Fruit fly (Drosophila melanogaster) whole organism, embryonic: ENCODE results near the gene CG12024.
A peak's percentile ranks its signal among the peaks of the same experiment; 100 is the strongest.

Source experiments
- Aef1 ChIP-seq: fragments of 200-800 bp; sonication (Bioruptor generic); IDR thresholded peaks from 3 replicates; pipeline ENCODE4 v1.3.6; 2022; ENCODE audit warnings: missing biosample characterization, missing genetic modification characterization
- Asciz ChIP-seq: fragments of 200-800 bp; sonication (Bioruptor generic); optimal IDR thresholded peaks from 2 replicates; lab custom pipeline; 2017; ENCODE audit warnings: missing biosample characterization, mild to moderate bottlenecking, missing genetic modification characterization, missing genetic modification reagents
- Bdp1 ChIP-seq: fragments of 200-800 bp; sonication (Bioruptor generic); optimal IDR thresholded peaks from 3 replicates; lab custom pipeline; 2016; ENCODE audit warnings: missing biosample characterization, missing genetic modification characterization
- CG10462 ChIP-seq: fragments of 200-800 bp; sonication (Bioruptor generic); optimal IDR thresholded peaks from 2 replicates; lab custom pipeline; 2016; ENCODE audit warnings: missing biosample characterization, missing genetic modification characterization
- CG11398 ChIP-seq: fragments of 200-800 bp; sonication (Bioruptor generic); optimal IDR thresholded peaks from 2 replicates; lab custom pipeline; 2016; ENCODE audit warnings: missing biosample characterization, missing genetic modification characterization
- CG11695 ChIP-seq: fragments of 200-800 bp; sonication (Bioruptor generic); IDR thresholded peaks from 3 replicates; pipeline ENCODE4 v1.3.6; 2022; ENCODE audit warnings: missing biosample characterization, missing genetic modification characterization
- CG11696 ChIP-seq: fragments of 200-800 bp; sonication (Bioruptor generic); IDR thresholded peaks from 2 replicates; pipeline ENCODE4 v1.3.6; 2022; ENCODE audit warnings: missing biosample characterization, missing genetic modification characterization
- CG12219 ChIP-seq: fragments of 200-800 bp; sonication (Bioruptor generic); optimal IDR thresholded peaks from 3 replicates; lab custom pipeline; 2018; ENCODE audit warnings: missing biosample characterization, mild to moderate bottlenecking, missing genetic modification characterization
- CG1233 ChIP-seq: fragments of 200-800 bp; sonication (Bioruptor generic); optimal IDR thresholded peaks from 4 replicates; lab custom pipeline; 2018; ENCODE audit warnings: missing biosample characterization, mild to moderate bottlenecking, missing genetic modification characterization
- CG12769 ChIP-seq: fragments of 200-800 bp; sonication (Bioruptor generic); optimal IDR thresholded peaks from 2 replicates; lab custom pipeline; 2019; ENCODE audit warnings: missing biosample characterization, mild to moderate bottlenecking, missing genetic modification characterization, moderate library complexity
- CG13424 ChIP-seq: fragments of 200-800 bp; sonication (Bioruptor generic); optimal IDR thresholded peaks from 2 replicates; lab custom pipeline; 2019; ENCODE audit warnings: missing biosample characterization, mild to moderate bottlenecking, missing genetic modification characterization, moderate library complexity
- CG13775 ChIP-seq: fragments of 200-800 bp; sonication (Bioruptor generic); optimal IDR thresholded peaks from 3 replicates; lab custom pipeline; 2017; ENCODE audit warnings: missing biosample characterization, mild to moderate bottlenecking, missing genetic modification characterization
- CG15269 ChIP-seq: fragments of 200-800 bp; sonication (Bioruptor generic); optimal IDR thresholded peaks from 2 replicates; lab custom pipeline; 2018; ENCODE audit warnings: missing biosample characterization, mild to moderate bottlenecking, missing genetic modification characterization, moderate library complexity
- CG15696 ChIP-seq: fragments of 200-800 bp; sonication (Bioruptor generic); optimal IDR thresholded peaks from 2 replicates; lab custom pipeline; 2019; ENCODE audit warnings: missing biosample characterization, mild to moderate bottlenecking, missing genetic modification characterization, moderate library complexity
- CG17361 ChIP-seq: fragments of 200-800 bp; sonication (Bioruptor generic); IDR thresholded peaks from 3 replicates; pipeline ENCODE4 v1.3.6; 2022; ENCODE audit warnings: missing biosample characterization, missing genetic modification characterization
- CG2199 ChIP-seq: fragments of 200-800 bp; sonication (Bioruptor generic); IDR thresholded peaks from 3 replicates; pipeline ENCODE4 v1.3.6; 2022; ENCODE audit warnings: missing biosample characterization, missing genetic modification characterization
- CG32767 ChIP-seq: fragments of 200-800 bp; sonication (Bioruptor generic); IDR thresholded peaks from 2 replicates; pipeline ENCODE4 v1.3.6; 2022; ENCODE audit warnings: missing biosample characterization, missing genetic modification characterization
- CG3995 ChIP-seq: fragments of 200-800 bp; sonication (Bioruptor generic); optimal IDR thresholded peaks from 3 replicates; lab custom pipeline; 2016; ENCODE audit warnings: missing biosample characterization, missing genetic modification characterization
- CG6683 ChIP-seq: fragments of 200-800 bp; sonication (Bioruptor generic); optimal IDR thresholded peaks from 2 replicates; lab custom pipeline; 2017; ENCODE audit warnings: missing biosample characterization, mild to moderate bottlenecking, missing genetic modification characterization, missing genetic modification reagents
- CG8388 ChIP-seq: fragments of 200-800 bp; sonication (Bioruptor generic); optimal IDR thresholded peaks from 2 replicates; lab custom pipeline; 2019; ENCODE audit warnings: missing biosample characterization, mild to moderate bottlenecking, missing genetic modification characterization, moderate library complexity
- CG9817 ChIP-seq: fragments of 200-800 bp; sonication (Bioruptor generic); optimal IDR thresholded peaks from 2 replicates; lab custom pipeline; 2018; ENCODE audit warnings: missing biosample characterization, mild to moderate bottlenecking, missing genetic modification characterization, moderate library complexity
- Doc2 ChIP-seq: fragments of 200-800 bp; sonication (Bioruptor generic); IDR thresholded peaks from 2 replicates; pipeline ENCODE4 v1.3.6; 2022; ENCODE audit warnings: missing biosample characterization, missing genetic modification characterization
- H15 ChIP-seq: fragments of 200-800 bp; sonication (Bioruptor generic); IDR thresholded peaks from 3 replicates; pipeline ENCODE4 v1.3.6; 2022; ENCODE audit warnings: missing biosample characterization, missing genetic modification characterization
- Lpt ChIP-seq: fragments of >200 bp; optimal IDR thresholded peaks from 2 replicates; lab custom pipeline; 2018; ENCODE audit warnings: missing biosample characterization, missing genetic modification characterization
- Nf-YB ChIP-seq: fragments of 200-800 bp; sonication (Bioruptor generic); optimal IDR thresholded peaks from 3 replicates; lab custom pipeline; 2019; ENCODE audit warnings: missing biosample characterization, mild to moderate bottlenecking, missing genetic modification characterization, moderate library complexity
- Sin3A ChIP-seq: fragments of >200 bp; optimal IDR thresholded peaks from 2 replicates; lab custom pipeline; 2018
- Sox102F ChIP-seq: fragments of 200-800 bp; sonication (Bioruptor generic); optimal IDR thresholded peaks from 2 replicates; lab custom pipeline; 2018; ENCODE audit warnings: missing biosample characterization, mild to moderate bottlenecking, missing genetic modification characterization, moderate library complexity
- Ssrp ChIP-seq: fragments of 200-800 bp; sonication (Bioruptor generic); optimal IDR thresholded peaks from 2 replicates; lab custom pipeline; 2018; ENCODE audit warnings: missing biosample characterization, mild to moderate bottlenecking, missing genetic modification characterization, moderate library complexity
- ara ChIP-seq: fragments of 200-800 bp; sonication (Bioruptor generic); IDR thresholded peaks from 2 replicates; pipeline ENCODE4 v1.3.6; 2022; ENCODE audit warnings: missing biosample characterization, missing genetic modification characterization
- bab2 ChIP-seq: fragments of 200-800 bp; sonication (Bioruptor generic); optimal IDR thresholded peaks from 2 replicates; lab custom pipeline; 2016; ENCODE audit warnings: missing biosample characterization, missing genetic modification characterization
- btn ChIP-seq: fragments of 200-800 bp; sonication (Bioruptor generic); optimal IDR thresholded peaks from 2 replicates; lab custom pipeline; 2016; ENCODE audit warnings: missing biosample characterization, missing genetic modification characterization
- chn ChIP-seq: fragments of 200-800 bp; sonication (Bioruptor generic); optimal IDR thresholded peaks from 2 replicates; lab custom pipeline; 2016; ENCODE audit warnings: missing biosample characterization, missing genetic modification characterization
- crc ChIP-seq: fragments of 200-800 bp; sonication (Bioruptor generic); optimal IDR thresholded peaks from 2 replicates; lab custom pipeline; 2016; ENCODE audit warnings: missing biosample characterization, missing genetic modification characterization
- crp ChIP-seq, 2 experiments: fragments of 200-800 bp; sonication (Bioruptor generic); optimal IDR thresholded peaks; 2 replicates in 1 of 2; 3 replicates in 1 of 2; lab custom pipeline; 2017; ENCODE audit warnings: missing biosample characterization in 2 of 2, missing genetic modification characterization in 2 of 2, mild to moderate bottlenecking in 1 of 2, moderate library complexity in 1 of 2
- gcm ChIP-seq: fragments of 200-800 bp; sonication (Bioruptor generic); optimal IDR thresholded peaks from 2 replicates; lab custom pipeline; 2019; ENCODE audit warnings: missing biosample characterization, mild to moderate bottlenecking, missing genetic modification characterization, moderate library complexity
- h ChIP-seq: fragments of >200 bp; optimal IDR thresholded peaks from 2 replicates; lab custom pipeline; 2017
- kni ChIP-seq: fragments of 200-800 bp; sonication (Bioruptor generic); optimal IDR thresholded peaks from 3 replicates; lab custom pipeline; 2017; ENCODE audit warnings: mild to moderate bottlenecking, missing biosample characterization, missing genetic modification reagents, missing genetic modification characterization
- mirr ChIP-seq: fragments of 200-800 bp; sonication (Bioruptor generic); optimal IDR thresholded peaks from 3 replicates; lab custom pipeline; 2018; ENCODE audit warnings: missing biosample characterization, mild to moderate bottlenecking, missing genetic modification characterization
- nmo ChIP-seq: fragments of 200-800 bp; sonication (Bioruptor generic); optimal IDR thresholded peaks from 2 replicates; lab custom pipeline; 2018; ENCODE audit warnings: missing biosample characterization, mild to moderate bottlenecking, missing genetic modification characterization, moderate library complexity
- pho ChIP-seq: fragments of 200-800 bp; sonication (Bioruptor generic); optimal IDR thresholded peaks from 2 replicates; lab custom pipeline; 2016; ENCODE audit warnings: missing biosample characterization, missing genetic modification characterization
- rib ChIP-seq: fragments of 200-800 bp; sonication (Bioruptor generic); IDR thresholded peaks from 2 replicates; pipeline ENCODE4 v1.3.6; 2022; ENCODE audit warnings: missing biosample characterization, missing genetic modification characterization
- sna ChIP-seq: fragments of 200-800 bp; sonication (Bioruptor generic); IDR thresholded peaks from 2 replicates; pipeline ENCODE4 v1.3.6; 2022; ENCODE audit warnings: missing biosample characterization, missing genetic modification characterization; ENCODE audit not compliant: partially characterized antibody
- wek ChIP-seq: fragments of 200-800 bp; sonication (Bioruptor generic); optimal IDR thresholded peaks from 3 replicates; lab custom pipeline; 2018; ENCODE audit warnings: missing biosample characterization, mild to moderate bottlenecking, missing genetic modification characterization, moderate library complexity
- wor ChIP-seq: fragments of 200-800 bp; sonication (Bioruptor generic); IDR thresholded peaks from 2 replicates; pipeline ENCODE4 v1.3.6; 2022; ENCODE audit warnings: missing biosample characterization, missing genetic modification characterization

CG12024 gene

dm6 chr3L:1818834-1819233 lies 38.1 kb upstream of the CG12024 start (continued):
- no peak for TF ChIP-seq CG8388 (GFP tag; lab: Kevin White, UChicago)
- no peak for TF ChIP-seq nmo
- no peak for TF ChIP-seq Sin3A (lab: Kevin White, UChicago)
- TF ChIP-seq CG1233 (GFP tag; lab: Kevin White, UChicago), result no peak
- peak; percentile 48 for TF ChIP-seq kni (GFP tag; lab: Kevin White, UChicago)
- TF ChIP-seq CG17361, result no peak
- no peak for TF ChIP-seq gcm (GFP tag; lab: Kevin White, UChicago)
- no peak for TF ChIP-seq H15 (GFP tag; lab: Robert Waterston, UW)
- 0 out of 3 replicates have a peak, but pooled peaks have one; percentile 23 for TF ChIP-seq CG2199 (GFP tag; lab: Robert Waterston, UW)
- no peak for TF ChIP-seq CG3995 (GFP tag; lab: Kevin White, UChicago)
- no peak for TF ChIP-seq CG11695
- TF ChIP-seq h, result no peak
- no peak for TF ChIP-seq wek (GFP tag; lab: Kevin White, UChicago)
- TF ChIP-seq Doc2 (GFP tag; lab: Robert Waterston, UW), result no peak
- TF ChIP-seq CG13775 (GFP tag; lab: Kevin White, UChicago), result no peak
- no peak for TF ChIP-seq chn
- no peak for TF ChIP-seq Ssrp (tag; lab: Kevin White, UChicago)
- TF ChIP-seq Asciz (GFP tag; lab: Kevin White, UChicago), result no peak
- TF ChIP-seq Nf-YB (GFP tag; lab: Kevin White, UChicago), result no peak
- no peak for TF ChIP-seq CG11398 (GFP tag; lab: Kevin White, UChicago)
- TF ChIP-seq CG12219 (GFP tag; lab: Kevin White, UChicago), result no peak
- no peak for TF ChIP-seq CG15696 (tag; lab: Kevin White, UChicago)
- no peak for TF ChIP-seq Lpt (GFP tag; lab: Kevin White, UChicago)
- no peak for TF ChIP-seq Aef1 (GFP tag; lab: Robert Waterston, UW)
- TF ChIP-seq wor, result no peak
- no peak for TF ChIP-seq ara (GFP tag; lab: Robert Waterston, UW)
- peak; percentile 7 for TF ChIP-seq Sox102F
- TF ChIP-seq CG13424, result no peak
- TF ChIP-seq CG9817 (tag; lab: Kevin White, UChicago), result no peak
- TF ChIP-seq crp (GFP tag; optimal IDR thresholded peaks at IDR 0.05; lab: Kevin White, UChicago), result no peak
- TF ChIP-seq bab2 (GFP tag; lab: Kevin White, UChicago), result no peak
- no peak for TF ChIP-seq sna (GFP tag; lab: Robert Waterston, UW)
- TF ChIP-seq CG6683 (GFP tag; lab: Kevin White, UChicago), result no peak
- TF ChIP-seq CG32767 (GFP tag; lab: Robert Waterston, UW), result no peak
- TF ChIP-seq CG12769 (tag; lab: Kevin White, UChicago), result peak; percentile 53
- no peak for TF ChIP-seq pho (GFP tag; lab: Kevin White, UChicago)
- no peak for TF ChIP-seq CG11696 (GFP tag; lab: Robert Waterston, UW)
- peak; percentile 67 for TF ChIP-seq CG15269
- TF ChIP-seq crc, result no peak
- TF ChIP-seq rib (GFP tag; lab: Robert Waterston, UW), result no peak
- no peak for TF ChIP-seq btn (GFP tag; lab: Kevin White, UChicago)
- peak; percentile 20 for TF ChIP-seq mirr
- TF ChIP-seq CG10462, result no peak
- TF ChIP-seq Bdp1 (GFP tag; lab: Kevin White, UChicago), result no peak
- TF ChIP-seq, all 482 proteins: peak for 17
